Worm (Caenorhabditis elegans) whole organism, L4/young adult: ENCODE data around the gene C27D6.1.

Experiments used
- dao-5 ChIP-seq: sonication (generic microtip); optimal IDR thresholded peaks from 2 replicates; lab custom pipeline; 2016; ENCODE audit warnings: missing genotype, missing genetic modification characterization, moderate library complexity, missing compliant biosample characterization
- him-1 ChIP-seq: sonication (generic microtip); optimal IDR thresholded peaks from 2 replicates; lab custom pipeline; 2016; ENCODE audit warnings: missing genotype, missing genetic modification reagents, missing genetic modification characterization, missing compliant biosample characterization

ce11 chrII:5156983-5157382 lies 15.6 kb upstream of the C27D6.1 start, which contains the start of gene msp-45:
- TF ChIP-seq him-1 (tag; lab: Kevin White, UChicago) = no peak
- no peak for TF ChIP-seq dao-5 (tag; lab: Kevin White, UChicago)
